Fruit fly (Drosophila melanogaster) whole organism, embryonic: ENCODE measurements around the gene CG8128.

Experiments used
- Blimp-1 ChIP-seq: fragments of 200-800 bp; sonication (Bioruptor generic); optimal IDR thresholded peaks from 3 replicates; lab custom pipeline; 2018; ENCODE audit warnings: missing biosample characterization, missing genetic modification characterization, mild to moderate bottlenecking, moderate library complexity, missing genetic modification reagents
- CG11093 ChIP-seq: fragments of 200-800 bp; sonication (Bioruptor generic); IDR thresholded peaks from 3 replicates; pipeline ENCODE4 v1.3.6; 2022; ENCODE audit warnings: missing biosample characterization, missing genetic modification characterization
- CG12071 ChIP-seq: fragments of 200-800 bp; sonication (Bioruptor generic); optimal IDR thresholded peaks from 3 replicates; lab custom pipeline; 2018; ENCODE audit warnings: missing biosample characterization, mild to moderate bottlenecking, missing genetic modification characterization
- CG12236 ChIP-seq: fragments of 200-800 bp; sonication (Bioruptor generic); optimal IDR thresholded peaks from 2 replicates; lab custom pipeline; 2016; ENCODE audit warnings: missing biosample characterization, missing genetic modification characterization
- CG13894 ChIP-seq: fragments of 200-800 bp; sonication (Bioruptor generic); optimal IDR thresholded peaks from 3 replicates; lab custom pipeline; 2018; ENCODE audit warnings: missing biosample characterization, mild to moderate bottlenecking, missing genetic modification characterization, moderate library complexity
- CG14965 ChIP-seq: fragments of 200-800 bp; sonication (Bioruptor generic); optimal IDR thresholded peaks from 2 replicates; lab custom pipeline; 2016; ENCODE audit warnings: missing biosample characterization, missing genetic modification characterization, borderline replicate concordance
- CG17186 ChIP-seq: fragments of 200-800 bp; sonication (Bioruptor generic); optimal IDR thresholded peaks from 3 replicates; lab custom pipeline; 2017; ENCODE audit warnings: missing biosample characterization, missing genetic modification reagents, missing genetic modification characterization
- CG17912 ChIP-seq: fragments of 200-800 bp; sonication (Bioruptor generic); optimal IDR thresholded peaks from 2 replicates; lab custom pipeline; 2018; ENCODE audit warnings: missing biosample characterization, mild to moderate bottlenecking, missing genetic modification characterization
- CG1792 ChIP-seq: fragments of 200-800 bp; sonication (Bioruptor generic); optimal IDR thresholded peaks from 2 replicates; lab custom pipeline; 2016; ENCODE audit warnings: missing biosample characterization, missing genetic modification characterization
- CG1832 ChIP-seq: fragments of 200-800 bp; sonication (Bioruptor generic); optimal IDR thresholded peaks from 2 replicates; lab custom pipeline; 2017; ENCODE audit warnings: missing biosample characterization, mild to moderate bottlenecking, missing genetic modification characterization, inconsistent platforms
- CG18599 ChIP-seq: fragments of 200-800 bp; sonication (Bioruptor generic); optimal IDR thresholded peaks from 3 replicates; lab custom pipeline; 2017; ENCODE audit warnings: missing biosample characterization, missing genetic modification characterization, mild to moderate bottlenecking, moderate library complexity, missing genetic modification reagents
- CG18619 ChIP-seq: fragments of 200-800 bp; sonication (Bioruptor generic); optimal IDR thresholded peaks from 3 replicates; lab custom pipeline; 2017; ENCODE audit warnings: missing biosample characterization, mild to moderate bottlenecking, missing genetic modification characterization
- CG2202 ChIP-seq: fragments of 200-800 bp; sonication (Bioruptor generic); optimal IDR thresholded peaks from 2 replicates; lab custom pipeline; 2018; ENCODE audit warnings: missing biosample characterization, mild to moderate bottlenecking, missing genetic modification characterization
- CG2678 ChIP-seq: fragments of 200-800 bp; sonication (Bioruptor generic); optimal IDR thresholded peaks from 3 replicates; lab custom pipeline; 2019; ENCODE audit warnings: missing biosample characterization, mild to moderate bottlenecking, missing genetic modification characterization, moderate library complexity
- CG2712 ChIP-seq: fragments of 200-800 bp; optimal IDR thresholded peaks from 3 replicates; lab custom pipeline; 2019; ENCODE audit warnings: missing biosample characterization, mild to moderate bottlenecking, missing genetic modification characterization, moderate library complexity
- CG30431 ChIP-seq: fragments of 200-800 bp; sonication (Bioruptor generic); optimal IDR thresholded peaks from 2 replicates; lab custom pipeline; 2017; ENCODE audit warnings: missing biosample characterization, missing genetic modification characterization
- CG3065 ChIP-seq: fragments of 200-800 bp; sonication (Bioruptor generic); optimal IDR thresholded peaks from 2 replicates; lab custom pipeline; 2016; ENCODE audit warnings: missing biosample characterization, missing genetic modification characterization
- CG31224 ChIP-seq: fragments of 200-800 bp; sonication (Bioruptor generic); IDR thresholded peaks from 2 replicates; pipeline ENCODE4 v1.3.6; 2022; ENCODE audit warnings: missing biosample characterization, missing genetic modification characterization
- CG3163 ChIP-seq: fragments of 200-800 bp; sonication (Bioruptor generic); optimal IDR thresholded peaks from 3 replicates; lab custom pipeline; 2016; ENCODE audit warnings: missing biosample characterization, missing genetic modification characterization
- CG32532 ChIP-seq: fragments of 200-800 bp; sonication (Bioruptor generic); IDR thresholded peaks from 2 replicates; pipeline ENCODE4 v1.3.6; 2022; ENCODE audit warnings: missing biosample characterization, missing genetic modification characterization
- CG3838 ChIP-seq: fragments of 200-800 bp; sonication (Bioruptor generic); optimal IDR thresholded peaks from 3 replicates; lab custom pipeline; 2016; ENCODE audit warnings: missing biosample characterization, missing genetic modification characterization
- CG4328 ChIP-seq: fragments of 200-800 bp; sonication (Bioruptor generic); optimal IDR thresholded peaks from 3 replicates; lab custom pipeline; 2017; ENCODE audit warnings: missing biosample characterization, missing genetic modification reagents, missing genetic modification characterization
- CG6175 ChIP-seq: fragments of 200-800 bp; sonication (Bioruptor generic); IDR thresholded peaks from 3 replicates; pipeline ENCODE4 v1.3.6; 2022; ENCODE audit warnings: missing biosample characterization, missing genetic modification characterization
- CG6854 ChIP-seq: fragments of 200-800 bp; sonication (Bioruptor generic); optimal IDR thresholded peaks from 3 replicates; lab custom pipeline; 2017; ENCODE audit warnings: missing biosample characterization, mild to moderate bottlenecking, missing genetic modification characterization
- CG8924 ChIP-seq: fragments of 200-800 bp; optimal IDR thresholded peaks from 3 replicates; lab custom pipeline; 2019; ENCODE audit warnings: missing biosample characterization, mild to moderate bottlenecking, missing genetic modification characterization, moderate library complexity
- CHES-1-like ChIP-seq: fragments of 200-800 bp; sonication (Bioruptor generic); optimal IDR thresholded peaks from 2 replicates; lab custom pipeline; 2016; ENCODE audit warnings: missing biosample characterization, missing genetic modification characterization
- CrebB ChIP-seq: fragments of 200-800 bp; sonication (Bioruptor generic); optimal IDR thresholded peaks from 3 replicates; lab custom pipeline; 2018; ENCODE audit warnings: missing biosample characterization, mild to moderate bottlenecking, missing genetic modification characterization
- Dp ChIP-seq: fragments of 200-800 bp; sonication (Bioruptor generic); optimal IDR thresholded peaks from 2 replicates; lab custom pipeline; 2018; ENCODE audit warnings: missing biosample characterization, mild to moderate bottlenecking, missing genetic modification characterization, moderate library complexity
- E2f1 ChIP-seq: fragments of 200-800 bp; sonication (Bioruptor generic); IDR thresholded peaks from 2 replicates; pipeline ENCODE4 v1.3.6; 2022; ENCODE audit warnings: missing biosample characterization, missing genetic modification characterization
- Gsc ChIP-seq: fragments of 200-800 bp; sonication (Bioruptor generic); IDR thresholded peaks from 2 replicates; pipeline ENCODE4 v1.3.6; 2022; ENCODE audit warnings: missing biosample characterization, missing genetic modification characterization
- Hmr ChIP-seq: fragments of 200-800 bp; sonication (Bioruptor generic); optimal IDR thresholded peaks from 3 replicates; lab custom pipeline; 2017; ENCODE audit warnings: mild to moderate bottlenecking, missing biosample characterization, missing genetic modification reagents, missing genetic modification characterization
- Mrtf ChIP-seq: fragments of 200-800 bp; sonication (Bioruptor generic); IDR thresholded peaks from 3 replicates; pipeline ENCODE4 v1.3.6; 2022; ENCODE audit warnings: missing biosample characterization, missing genetic modification characterization
- NC2β ChIP-seq: fragments of 200-800 bp; sonication (Bioruptor generic); optimal IDR thresholded peaks from 2 replicates; lab custom pipeline; 2016; ENCODE audit warnings: missing biosample characterization, missing genetic modification characterization
- NFAT ChIP-seq: fragments of 200-800 bp; sonication (Bioruptor generic); IDR thresholded peaks from 2 replicates; pipeline ENCODE4 v1.3.6; 2022; ENCODE audit warnings: missing biosample characterization, missing genetic modification characterization
- Ravus ChIP-seq: fragments of 200-800 bp; sonication (Bioruptor generic); IDR thresholded peaks from 2 replicates; pipeline ENCODE4 v1.3.6; 2022; ENCODE audit warnings: missing biosample characterization, missing genetic modification characterization
- ase ChIP-seq: fragments of 200-800 bp; sonication (Bioruptor generic); IDR thresholded peaks from 3 replicates; pipeline ENCODE4 v1.3.6; 2022; ENCODE audit warnings: missing biosample characterization, missing genetic modification characterization
- cas ChIP-seq: fragments of 200-800 bp; sonication (Bioruptor generic); IDR thresholded peaks from 2 replicates; pipeline ENCODE4 v1.3.6; 2022; ENCODE audit warnings: missing biosample characterization, missing genetic modification characterization
- cwo ChIP-seq: fragments of 200-800 bp; sonication (Bioruptor generic); optimal IDR thresholded peaks from 3 replicates; lab custom pipeline; 2017; ENCODE audit warnings: missing biosample characterization, missing genetic modification characterization, mild to moderate bottlenecking, moderate library complexity, missing genetic modification reagents
- dm ChIP-seq: fragments of 200-800 bp; sonication (Bioruptor generic); optimal IDR thresholded peaks from 3 replicates; lab custom pipeline; 2016; ENCODE audit warnings: missing biosample characterization, missing genetic modification characterization
- kay ChIP-seq: fragments of 200-800 bp; sonication (Bioruptor generic); optimal IDR thresholded peaks from 2 replicates; lab custom pipeline; 2016; ENCODE audit warnings: missing biosample characterization, missing genetic modification characterization
- ken ChIP-seq: fragments of 200-800 bp; sonication (Bioruptor generic); IDR thresholded peaks from 3 replicates; pipeline ENCODE4 v1.3.6; 2022; ENCODE audit warnings: missing biosample characterization, missing genetic modification characterization
- nerfin-2 ChIP-seq: fragments of 200-800 bp; sonication (Bioruptor generic); IDR thresholded peaks from 2 replicates; pipeline ENCODE4 v1.3.6; 2022; ENCODE audit warnings: missing biosample characterization, missing genetic modification characterization; ENCODE audit not compliant: partially characterized antibody
- odd ChIP-seq: fragments of 200-800 bp; sonication (Bioruptor generic); optimal IDR thresholded peaks from 2 replicates; lab custom pipeline; 2017; ENCODE audit warnings: missing biosample characterization, mild to moderate bottlenecking, missing genetic modification characterization
- pfk ChIP-seq: fragments of 200-800 bp; sonication (Bioruptor generic); optimal IDR thresholded peaks from 2 replicates; lab custom pipeline; 2018; ENCODE audit warnings: missing biosample characterization, mild to moderate bottlenecking, missing genetic modification characterization, moderate library complexity
- pros ChIP-seq: fragments of 200-800 bp; sonication (Bioruptor generic); optimal IDR thresholded peaks from 3 replicates; lab custom pipeline; 2019; ENCODE audit warnings: missing biosample characterization, mild to moderate bottlenecking, missing genetic modification characterization, moderate library complexity
- run ChIP-seq: fragments of 200-800 bp; sonication (Bioruptor generic); optimal IDR thresholded peaks from 3 replicates; lab custom pipeline; 2018; ENCODE audit warnings: missing biosample characterization, mild to moderate bottlenecking, missing genetic modification characterization
- schlank ChIP-seq: fragments of 200-800 bp; sonication (Bioruptor generic); optimal IDR thresholded peaks from 2 replicates; lab custom pipeline; 2018; ENCODE audit warnings: missing biosample characterization, mild to moderate bottlenecking, missing genetic modification characterization
- so ChIP-seq: fragments of 200-800 bp; sonication (Bioruptor generic); IDR thresholded peaks from 3 replicates; pipeline ENCODE4 v1.3.6; 2022; ENCODE audit warnings: missing biosample characterization, missing genetic modification characterization
- tap ChIP-seq: fragments of 200-800 bp; optimal IDR thresholded peaks from 3 replicates; lab custom pipeline; 2019; ENCODE audit warnings: missing biosample characterization, mild to moderate bottlenecking, missing genetic modification characterization, moderate library complexity
- toy ChIP-seq: fragments of 200-800 bp; sonication (Bioruptor generic); IDR thresholded peaks from 2 replicates; pipeline ENCODE4 v1.3.6; 2022; ENCODE audit warnings: missing biosample characterization, missing genetic modification characterization
- wek ChIP-seq: fragments of 200-800 bp; sonication (Bioruptor generic); optimal IDR thresholded peaks from 3 replicates; lab custom pipeline; 2018; ENCODE audit warnings: missing biosample characterization, mild to moderate bottlenecking, missing genetic modification characterization, moderate library complexity
- z ChIP-seq: fragments of 200-800 bp; sonication (Bioruptor generic); IDR thresholded peaks from 3 replicates; pipeline ENCODE4 v1.3.6; 2022; ENCODE audit warnings: missing biosample characterization, missing genetic modification characterization

The CG8128 gene

dm6 chrX:15712409-15712808 is 15.1 kb downstream of the CG8128 start, which contains the start of gene HUWE1 (continued):
- TF ChIP-seq tap (tag; lab: Kevin White, UChicago) = no peak
- no peak for TF ChIP-seq CG13894 (tag; lab: Kevin White, UChicago)
- no peak for TF ChIP-seq pros
- TF ChIP-seq CG14965 (GFP tag; lab: Kevin White, UChicago) = no peak
- TF ChIP-seq cas (GFP tag; lab: Robert Waterston, UW) = no peak
- TF ChIP-seq Blimp-1 = no peak
- TF ChIP-seq cwo (GFP tag; lab: Kevin White, UChicago) = no peak
- TF ChIP-seq so (GFP tag; lab: Robert Waterston, UW) = no peak
- TF ChIP-seq CG18619 (GFP tag; lab: Kevin White, UChicago) = no peak
- TF ChIP-seq CG11093 = no peak
- TF ChIP-seq Mrtf (GFP tag; lab: Robert Waterston, UW) = no peak
- no peak for TF ChIP-seq NC2β (GFP tag; lab: Kevin White, UChicago)
- no peak for TF ChIP-seq ken
- peak; percentile 61 for TF ChIP-seq CG8924
- peak; percentile 43 for TF ChIP-seq CHES-1-like (GFP tag; lab: Kevin White, UChicago)
- TF ChIP-seq Dp (GFP tag; lab: Kevin White, UChicago) = peak; percentile 68
- no peak for TF ChIP-seq odd
- TF ChIP-seq Hmr (GFP tag; lab: Kevin White, UChicago) = no peak
- no peak for TF ChIP-seq CrebB
- no peak for TF ChIP-seq CG3065 (GFP tag; lab: Kevin White, UChicago)
- TF ChIP-seq CG3838 (GFP tag; lab: Kevin White, UChicago) = no peak
- TF ChIP-seq toy (GFP tag; lab: Robert Waterston, UW) = no peak
- TF ChIP-seq ase (GFP tag; lab: Robert Waterston, UW) = no peak
- no peak for TF ChIP-seq CG1792 (GFP tag; lab: Kevin White, UChicago)
- TF ChIP-seq CG12071 (GFP tag; lab: Kevin White, UChicago) = no peak
- TF ChIP-seq kay (GFP tag; lab: Kevin White, UChicago) = no peak
- peak; percentile 57 for TF ChIP-seq nerfin-2 (GFP tag; lab: Robert Waterston, UW)
- peak; percentile 17 for TF ChIP-seq CG17912 (GFP tag; lab: Kevin White, UChicago)
- no peak for TF ChIP-seq CG32532 (GFP tag; lab: Robert Waterston, UW)
- no peak for TF ChIP-seq z (GFP tag; lab: Robert Waterston, UW)
- TF ChIP-seq CG30431 = no peak
- TF ChIP-seq E2f1 (GFP tag; lab: Robert Waterston, UW) = no peak
- peak; percentile 63 for TF ChIP-seq dm (GFP tag; lab: Kevin White, UChicago)
- peak; percentile 33 for TF ChIP-seq CG3163 (GFP tag; lab: Kevin White, UChicago)
- no peak for TF ChIP-seq CG31224
- no peak for TF ChIP-seq run
- no peak for TF ChIP-seq CG18599 (GFP tag; lab: Kevin White, UChicago)
- peak; percentile 56 for TF ChIP-seq CG17186 (GFP tag; lab: Kevin White, UChicago)
- no peak for TF ChIP-seq schlank
- TF ChIP-seq CG12236 (GFP tag; lab: Kevin White, UChicago) = no peak
- no peak for TF ChIP-seq Gsc (GFP tag; lab: Robert Waterston, UW)
- TF ChIP-seq pfk (GFP tag; lab: Kevin White, UChicago) = no peak
- no peak for TF ChIP-seq CG2202 (tag; lab: Kevin White, UChicago)
- TF ChIP-seq CG4328 (GFP tag; lab: Kevin White, UChicago) = no peak
- TF ChIP-seq CG2678 (tag; lab: Kevin White, UChicago) = no peak
- peak; percentile 75 for TF ChIP-seq CG2712
- no peak for TF ChIP-seq CG6175
- TF ChIP-seq CG1832 (GFP tag; lab: Kevin White, UChicago) = no peak
- TF ChIP-seq CG6854 (GFP tag; lab: Kevin White, UChicago) = no peak
- no peak for TF ChIP-seq Ravus
- no peak for TF ChIP-seq NFAT (GFP tag; lab: Robert Waterston, UW)
- no peak for TF ChIP-seq wek (GFP tag; lab: Kevin White, UChicago)
